Worm (Caenorhabditis elegans) whole organism, L3 larva: ENCODE results near the gene F42F12.3.

ENCODE experiments used
- R02D3.7 ChIP-seq: fragments of 150-350 bp; optimal IDR thresholded peaks from 2 replicates; lab custom pipeline; 2014; ENCODE audit warnings: missing biosample characterization, missing genetic modification characterization
- ZK546.5 ChIP-seq: sonication (generic microtip); optimal IDR thresholded peaks from 2 replicates; lab custom pipeline; 2017; ENCODE audit warnings: missing biosample characterization, missing genetic modification characterization
- aly-2 ChIP-seq: fragments of 150-350 bp; optimal IDR thresholded peaks from 2 replicates; lab custom pipeline; 2014; ENCODE audit warnings: missing biosample characterization, missing genetic modification characterization
- ama-1 ChIP-seq: fragments of 150-350 bp; optimal IDR thresholded peaks from 2 replicates; lab custom pipeline; 2018
- ceh-16 ChIP-seq: sonication (generic microtip); optimal IDR thresholded peaks from 2 replicates; lab custom pipeline; 2017; ENCODE audit warnings: missing biosample characterization, missing genetic modification characterization
- ceh-28 ChIP-seq: fragments of 150-350 bp; optimal IDR thresholded peaks from 2 replicates; lab custom pipeline; 2014; ENCODE audit warnings: missing biosample characterization, missing genetic modification reagents, missing genetic modification characterization
- ceh-9 ChIP-seq: sonication (generic microtip); optimal IDR thresholded peaks from 2 replicates; lab custom pipeline; 2018; ENCODE audit warnings: missing biosample characterization, missing genetic modification characterization
- daf-12 ChIP-seq: fragments of 150-350 bp; optimal IDR thresholded peaks from 2 replicates; lab custom pipeline; 2014; ENCODE audit warnings: missing biosample characterization, missing genetic modification reagents, missing genetic modification characterization
- elt-2 ChIP-seq: sonication (generic microtip); optimal IDR thresholded peaks from 2 replicates; lab custom pipeline; 2016; ENCODE audit warnings: missing genetic modification reagents, mild to moderate bottlenecking, missing genetic modification characterization, missing compliant biosample characterization
- elt-3 ChIP-seq, 3 experiments: fragments of 150-350 bp in 1 of 3; sonication (generic microtip) in 2 of 3; optimal IDR thresholded peaks; 2 replicates in 2 of 3; 4 replicates in 1 of 3; lab custom pipeline; 2014 to 2017; ENCODE audit warnings: missing biosample characterization in 3 of 3, missing genetic modification characterization in 3 of 3
- fkh-10 ChIP-seq: sonication (generic microtip); optimal IDR thresholded peaks from 2 replicates; lab custom pipeline; 2017; ENCODE audit warnings: missing biosample characterization, missing genetic modification reagents, missing genetic modification characterization
- fkh-2 ChIP-seq: fragments of 150-350 bp; optimal IDR thresholded peaks from 2 replicates; lab custom pipeline; 2014; ENCODE audit warnings: missing biosample characterization, missing genetic modification reagents, missing genetic modification characterization
- hmg-11 ChIP-seq: sonication (generic microtip); optimal IDR thresholded peaks from 2 replicates; lab custom pipeline; 2016; ENCODE audit warnings: missing genetic modification characterization, missing compliant biosample characterization
- jun-1 ChIP-seq: fragments of 150-350 bp; optimal IDR thresholded peaks from 2 replicates; lab custom pipeline; 2014; ENCODE audit warnings: missing biosample characterization, missing genetic modification reagents, missing genetic modification characterization
- lin-15B ChIP-seq: fragments of 150-350 bp; optimal IDR thresholded peaks from 2 replicates; lab custom pipeline; 2014; ENCODE audit warnings: missing biosample characterization, missing genetic modification characterization
- lin-39 ChIP-seq: fragments of 150-350 bp; optimal IDR thresholded peaks from 2 replicates; lab custom pipeline; 2018; ENCODE audit warnings: missing biosample characterization, missing genetic modification reagents, missing genetic modification characterization
- lsy-12 ChIP-seq: sonication (generic microtip); optimal IDR thresholded peaks from 2 replicates; lab custom pipeline; 2016; ENCODE audit warnings: mild to moderate bottlenecking, missing genetic modification characterization, missing compliant biosample characterization
- mdl-1 ChIP-seq: fragments of 150-350 bp; optimal IDR thresholded peaks from 2 replicates; lab custom pipeline; 2014; ENCODE audit warnings: missing biosample characterization, missing genetic modification characterization
- nfya-1 ChIP-seq: sonication (generic microtip); optimal IDR thresholded peaks from 2 replicates; lab custom pipeline; 2017; ENCODE audit warnings: missing genetic modification characterization, mild to moderate bottlenecking, missing compliant biosample characterization, antibody characterized with exemption, moderate library complexity; ENCODE audit not compliant: insufficient read depth
- nhr-11 ChIP-seq: fragments of 150-350 bp; optimal IDR thresholded peaks from 2 replicates; lab custom pipeline; 2014; ENCODE audit warnings: missing biosample characterization, missing genetic modification characterization
- nhr-12 ChIP-seq: fragments of 150-350 bp; optimal IDR thresholded peaks from 2 replicates; lab custom pipeline; 2014; ENCODE audit warnings: missing biosample characterization, missing genetic modification characterization
- nhr-23 ChIP-seq: fragments of 150-350 bp; optimal IDR thresholded peaks from 2 replicates; lab custom pipeline; 2014; ENCODE audit warnings: missing biosample characterization, missing genetic modification reagents, missing genetic modification characterization
- nhr-237 ChIP-seq: fragments of 150-350 bp; optimal IDR thresholded peaks from 2 replicates; lab custom pipeline; 2014; ENCODE audit warnings: missing biosample characterization, missing genetic modification characterization
- nhr-28 ChIP-seq: fragments of 150-350 bp; optimal IDR thresholded peaks from 2 replicates; lab custom pipeline; 2014; ENCODE audit warnings: missing biosample characterization, missing genetic modification characterization
- nhr-43 ChIP-seq: sonication (generic microtip); optimal IDR thresholded peaks from 2 replicates; lab custom pipeline; 2016; ENCODE audit warnings: mild to moderate bottlenecking, missing genetic modification characterization, missing compliant biosample characterization; ENCODE audit not compliant: poor library complexity, severe bottlenecking
- nhr-67 ChIP-seq: fragments of 150-350 bp; optimal IDR thresholded peaks from 2 replicates; lab custom pipeline; 2014; ENCODE audit warnings: missing biosample characterization, missing genetic modification characterization
- nhr-76 ChIP-seq: fragments of 150-350 bp; sonication (generic microtip); optimal IDR thresholded peaks from 5 replicates; lab custom pipeline; 2014; ENCODE audit warnings: missing biosample characterization, missing genetic modification characterization
- pqm-1 ChIP-seq: fragments of 150-350 bp; optimal IDR thresholded peaks from 2 replicates; lab custom pipeline; 2017; ENCODE audit warnings: missing biosample characterization, missing genetic modification characterization, inconsistent platforms
- sea-2 ChIP-seq: fragments of 150-350 bp; sonication (generic microtip); optimal IDR thresholded peaks from 4 replicates; lab custom pipeline; 2014; ENCODE audit warnings: missing biosample characterization, missing genetic modification reagents, missing genetic modification characterization
- skn-1 ChIP-seq: fragments of 150-350 bp; optimal IDR thresholded peaks from 2 replicates; lab custom pipeline; 2014; ENCODE audit warnings: missing biosample characterization, missing genetic modification characterization
- tbx-2 ChIP-seq: sonication (generic microtip); optimal IDR thresholded peaks from 2 replicates; lab custom pipeline; 2016; ENCODE audit warnings: mild to moderate bottlenecking, missing genetic modification characterization, missing compliant biosample characterization
- unc-39 ChIP-seq: sonication (generic microtip); optimal IDR thresholded peaks from 4 replicates; lab custom pipeline; 2017; ENCODE audit warnings: missing biosample characterization, missing genetic modification characterization
- unc-62 ChIP-seq: fragments of 150-350 bp; sonication (generic microtip); optimal IDR thresholded peaks from 4 replicates; lab custom pipeline; 2014; ENCODE audit warnings: missing biosample characterization, missing genetic modification reagents, missing genetic modification characterization
- zag-1 ChIP-seq: fragments of 150-350 bp; optimal IDR thresholded peaks from 2 replicates; lab custom pipeline; 2014; ENCODE audit warnings: missing biosample characterization, missing genetic modification characterization
- ztf-11 ChIP-seq: fragments of 150-350 bp; optimal IDR thresholded peaks from 2 replicates; lab custom pipeline; 2014; ENCODE audit warnings: missing biosample characterization, missing genetic modification characterization

The F42F12.3 gene

DNA sequence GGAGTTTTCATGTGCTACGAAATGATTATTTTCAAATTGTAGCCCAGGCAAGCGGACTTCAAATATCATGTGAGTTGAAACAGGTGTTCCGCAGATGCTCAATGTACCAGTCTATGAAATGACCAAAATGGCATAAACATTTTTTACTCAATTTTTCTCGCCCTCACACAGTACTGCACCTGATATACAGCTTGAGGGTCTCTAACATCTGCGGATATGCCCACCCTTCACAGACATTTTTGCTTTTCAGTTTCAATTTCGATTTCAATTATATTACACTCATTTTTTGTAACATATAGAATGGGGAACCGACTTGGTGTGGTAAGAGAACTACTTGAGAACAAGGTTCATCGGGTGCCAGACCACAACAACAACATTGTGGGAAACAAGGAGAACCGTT lies 3.6 kb upstream of the F42F12.3 start, which contains the start of gene F42F12.11:
Gene F42F12.11 (plus strand): TSS at position 301 of the 400 bp plus-strand sequence.
- TF ChIP-seq ztf-11 (tag; lab: Kevin White, UChicago) (no peak), tbx-2 (tag; lab: Kevin White, UChicago) (no peak), ceh-16 (tag; lab: Kevin White, UChicago) (no peak), nhr-76 (no peak), nhr-12 (tag; lab: Kevin White, UChicago) (no peak), aly-2 (no peak), zag-1 (no peak), lsy-12 (tag; lab: Kevin White, UChicago) (no peak), jun-1 (tag; lab: Kevin White, UChicago) (no peak), sea-2 (GFP tag; lab: Kevin White, UChicago) (no peak), nhr-28 (tag; lab: Kevin White, UChicago) (no peak)

DNA sequence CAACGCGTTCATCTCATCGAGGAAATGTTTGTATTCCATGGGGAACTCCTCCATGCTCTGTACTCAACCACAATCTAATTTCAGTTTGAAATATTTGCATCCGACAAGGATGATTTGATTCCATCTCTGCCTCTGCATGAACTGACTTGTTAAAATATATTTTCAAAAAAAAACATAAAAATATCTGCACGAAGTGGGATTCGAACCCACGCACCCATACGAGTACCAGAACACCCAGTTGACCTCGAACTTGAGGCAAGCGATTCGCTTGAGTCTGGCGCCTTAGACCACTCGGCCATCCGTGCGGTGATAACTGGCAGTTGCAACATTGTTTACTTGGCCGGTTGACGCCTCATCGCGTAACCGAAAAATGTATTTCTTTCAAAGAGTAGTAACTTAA lies 2.6 kb upstream of the F42F12.3 start:
- no peak for TF ChIP-seq ceh-28
- no peak for TF ChIP-seq ama-1 (lab: Kevin White, UChicago)
- TF ChIP-seq fkh-2 (tag; lab: Kevin White, UChicago), result no peak
- peak; percentile 51 for TF ChIP-seq skn-1 (tag; lab: Kevin White, UChicago)
- no peak for TF ChIP-seq lin-39
- TF ChIP-seq nhr-43, result peak; percentile 36
- TF ChIP-seq nhr-237 (tag; lab: Kevin White, UChicago), result no peak
- TF ChIP-seq zag-1, result no peak
- TF ChIP-seq nfya-1 (tag; lab: Kevin White, UChicago), result peak; percentile 26
- no peak for TF ChIP-seq nhr-11 (tag; lab: Kevin White, UChicago)
- no peak for TF ChIP-seq ceh-9
- TF ChIP-seq hmg-11 (tag; lab: Kevin White, UChicago), result peak; percentile 4
- no peak for TF ChIP-seq sea-2 (GFP tag; lab: Kevin White, UChicago)
- no peak for TF ChIP-seq elt-3 (tag; optimal IDR thresholded peaks at IDR 0.05; lab: Kevin White, UChicago)
- peak; percentile 49 for TF ChIP-seq elt-2 (tag; lab: Kevin White, UChicago)
- TF ChIP-seq nhr-28 (tag; lab: Kevin White, UChicago), result no peak
- TF ChIP-seq lsy-12 (tag; lab: Kevin White, UChicago), result no peak
- no peak for TF ChIP-seq daf-12

DNA sequence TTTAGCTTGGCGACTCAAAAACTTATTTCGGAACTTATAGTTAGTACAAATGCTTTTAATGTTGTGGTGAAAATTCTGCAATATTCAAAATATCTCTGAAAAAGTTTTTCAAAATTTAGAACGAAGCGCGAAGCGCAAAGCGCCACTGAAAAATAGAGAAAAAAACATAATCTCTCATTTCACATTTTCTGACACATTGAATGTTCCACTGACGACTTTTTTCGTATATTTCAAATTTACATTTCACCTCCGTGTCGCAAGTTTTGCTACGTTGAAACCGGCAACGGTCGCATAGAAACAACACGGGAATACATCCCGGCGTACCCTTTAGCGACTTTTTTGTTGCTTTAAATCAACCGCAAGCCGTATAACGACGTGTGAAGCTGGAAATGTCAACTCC lies 2.0 kb upstream of the F42F12.3 start, which contains the start of gene F42F12.14:
Gene F42F12.14 (plus strand): TSS at position 301 of the 400 bp plus-strand sequence.
- TF ChIP-seq nhr-67 (tag; lab: Kevin White, UChicago) (no peak), ZK546.5 (tag; lab: Kevin White, UChicago) (no peak), elt-3 (tag; optimal IDR thresholded peaks at IDR 0.05; lab: Kevin White, UChicago) (no peak), elt-2 (tag; lab: Kevin White, UChicago) (no peak), ceh-9 (no peak), skn-1 (tag; lab: Kevin White, UChicago) (no peak), lin-15B (tag; lab: Kevin White, UChicago) (no peak), ceh-28 (no peak), nhr-23 (tag; lab: Kevin White, UChicago) (no peak), zag-1 (no peak), nfya-1 (tag; lab: Kevin White, UChicago) (no peak), nhr-43 (no peak), nhr-237 (tag; lab: Kevin White, UChicago) (no peak), unc-39 (tag; lab: Kevin White, UChicago) (no peak)

DNA sequence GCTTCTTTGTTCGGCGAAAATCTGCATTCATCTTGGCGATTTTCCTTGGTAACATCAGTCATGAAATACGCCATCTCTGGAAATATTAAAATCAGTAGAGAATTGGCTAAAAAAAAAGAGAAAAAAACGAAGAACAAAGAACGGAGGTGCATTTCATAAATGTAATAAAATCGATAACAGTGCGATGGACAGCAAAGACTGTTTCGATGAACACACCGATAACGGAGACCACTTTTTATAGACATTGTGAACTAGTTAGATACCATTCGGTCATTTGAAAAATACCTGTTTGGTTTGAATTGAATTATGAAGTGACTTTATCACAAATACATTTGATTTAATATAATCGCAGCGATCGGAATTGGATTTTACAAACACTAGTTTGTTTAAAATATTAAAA lies 2.5 kb downstream of the F42F12.3 start, which contains the start of gene F42F12.4:
Gene F42F12.4 (minus strand): TSS at position 76 of the 400 bp plus-strand sequence.
- TF ChIP-seq pqm-1 (tag; lab: Kevin White, UChicago) (peak; percentile 3), elt-2 (tag; lab: Kevin White, UChicago) (peak; percentile 29), tbx-2 (tag; lab: Kevin White, UChicago) (no peak), ceh-28 (peak; percentile 63)

DNA sequence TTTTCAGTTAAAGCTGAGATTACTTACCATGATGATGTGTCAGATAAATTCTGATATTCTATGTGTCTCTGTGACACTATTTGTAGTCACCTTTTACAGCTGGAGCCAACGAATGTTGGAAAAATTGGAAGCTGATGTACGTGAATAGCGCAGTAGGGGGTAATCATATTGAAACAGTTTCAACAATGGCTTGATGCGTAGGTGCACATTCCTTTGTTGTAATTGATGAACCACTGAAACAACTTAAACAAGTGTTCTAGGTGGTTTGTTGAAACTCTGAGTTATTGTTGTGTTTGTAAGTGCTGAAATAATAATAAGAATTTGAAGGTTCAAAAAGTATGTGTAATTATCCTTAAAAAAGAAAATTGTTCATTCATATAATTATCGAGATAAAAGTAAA lies 6.2 kb downstream of the F42F12.3 start, which contains the start of gene nspc-12:
Gene nspc-12 (minus strand): TSS at position 101 of the 400 bp plus-strand sequence.
- TF ChIP-seq unc-62, result no peak
- no peak for TF ChIP-seq ceh-28
- no peak for TF ChIP-seq fkh-10
- TF ChIP-seq R02D3.7 (tag; lab: Kevin White, UChicago), result no peak
- no peak for TF ChIP-seq mdl-1
- TF ChIP-seq zag-1, result no peak
- no peak for TF ChIP-seq nhr-43
